Fruit fly (Drosophila melanogaster) whole organism, larva: ENCODE measurements around the gene CG32640.
"Not testable (repeated sequence)": the region's sequence is repeated elsewhere in the genome, so short reads cannot be mapped to it uniquely, and the experiment has no call there.

Experiments
- noc ChIP-seq: fragments of 200-800 bp; sonication (Bioruptor generic); optimal IDR thresholded peaks from 3 replicates; lab custom pipeline; 2019; ENCODE audit warnings: missing biosample characterization, mild to moderate bottlenecking, missing genetic modification characterization, moderate library complexity

Gene CG32640

dm6 chrX:13177720-13178119 is at the start of gene CG32640:
Gene CG32640 (plus strand): TSS chrX:13178005.
- not testable (repeated sequence) for TF ChIP-seq noc

- TF ChIP-seq noc, result no peak
Measured at dm6 chrX:13128750-13129152, 49.1 kb upstream of the CG32640 start, which contains the start of the genes CG32638, CG15717 and MFS10. Gene CG32638 (minus strand): TSS chrX:13128794. Gene CG15717 (plus strand): TSS chrX:13128952. Gene MFS10 (plus strand): TSS chrX:13129018.

DNA sequence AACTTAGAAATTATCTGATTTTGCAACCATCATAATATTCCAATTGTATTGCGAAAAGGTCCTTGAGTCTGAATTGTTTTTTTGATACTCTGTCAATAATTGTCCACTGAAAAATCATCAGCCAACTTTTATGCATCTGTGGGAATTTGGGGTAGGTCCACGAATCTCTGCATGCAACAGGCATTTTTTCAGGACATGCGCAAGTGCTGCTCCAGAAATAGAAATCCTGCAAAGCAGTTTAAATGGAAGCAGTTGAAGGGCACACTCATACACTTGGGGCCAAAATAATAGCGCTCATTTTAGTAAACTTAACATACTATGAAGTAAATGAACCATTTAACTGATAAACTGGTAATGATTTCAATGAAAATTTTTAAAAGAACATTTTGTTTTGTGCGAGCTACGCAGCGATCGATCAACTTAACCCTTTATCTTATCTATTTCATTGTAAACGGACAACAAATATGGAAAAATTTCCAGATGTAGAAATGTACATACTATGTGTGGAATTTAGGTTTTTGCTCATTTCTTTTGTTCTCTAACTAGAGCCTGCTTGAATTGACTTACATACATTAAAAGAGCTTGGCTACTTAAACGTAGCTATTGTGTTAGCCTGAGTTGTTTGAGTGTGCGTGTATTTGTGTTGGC is 47.5 kb upstream of the CG32640 start:
- TF ChIP-seq noc, result peak; percentile 63

dm6 chrX:13131063-13131773 is 46.6 kb upstream of the CG32640 start:
- TF ChIP-seq noc, result peak; percentile 99

DNA sequence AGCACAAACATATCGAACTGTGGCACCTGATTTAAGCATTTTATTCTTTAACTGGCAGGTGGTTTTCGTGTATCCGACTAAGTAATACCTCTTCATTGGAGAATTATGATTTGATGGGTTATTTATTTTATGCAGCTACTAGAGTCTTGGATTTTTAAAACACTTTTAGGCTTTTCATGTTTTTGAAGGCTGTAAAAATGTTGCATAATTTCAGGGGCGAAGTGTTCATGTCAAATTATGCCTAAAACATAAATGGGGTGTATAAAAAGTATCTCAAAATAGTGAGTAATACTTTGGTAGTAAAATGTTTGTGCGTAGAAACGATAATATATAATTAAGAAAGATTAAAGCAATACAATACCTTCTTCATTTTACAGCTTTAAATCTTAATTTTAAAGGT is 43.0 kb upstream of the CG32640 start:
- no peak for TF ChIP-seq noc

dm6 chrX:13135702-13136101 is 42.1 kb upstream of the CG32640 start:
- peak; percentile 13 for TF ChIP-seq noc

DNA sequence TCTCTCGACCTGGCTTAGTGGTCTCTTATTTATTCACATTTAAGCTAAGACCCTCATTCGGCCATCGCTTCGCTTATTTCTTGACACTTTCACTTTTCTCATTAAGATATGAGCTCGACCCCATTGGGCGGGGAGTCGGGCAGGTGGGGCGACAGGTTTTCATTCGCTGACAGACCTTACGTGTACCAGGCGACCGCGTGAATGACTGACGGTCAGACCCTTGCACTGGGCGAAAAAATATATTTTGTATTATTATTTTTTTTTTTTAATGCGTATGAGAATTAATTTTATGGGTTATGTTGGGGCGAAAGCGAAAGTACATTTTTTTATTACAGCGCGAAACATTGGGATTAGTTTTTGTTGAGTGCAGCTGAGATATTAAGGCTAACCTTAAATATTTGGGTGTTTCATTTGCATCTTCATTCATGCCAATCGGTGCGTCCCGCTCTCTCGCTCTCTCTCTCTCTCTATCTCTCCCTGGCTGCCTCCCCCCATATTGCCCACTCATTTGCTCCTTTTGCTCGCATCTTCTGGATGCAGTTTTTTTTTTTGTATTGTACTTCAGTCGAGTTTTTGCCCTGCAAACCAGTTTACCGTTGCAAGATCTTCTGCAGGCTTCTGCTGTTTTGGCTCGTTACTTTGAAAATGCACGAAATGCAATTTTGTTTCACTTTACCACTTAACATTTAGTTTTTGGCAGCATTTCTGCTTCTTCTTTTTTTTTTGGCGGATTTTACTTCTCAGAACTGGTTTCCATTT is 40.7 kb upstream of the CG32640 start:
- no peak for TF ChIP-seq noc

- no peak for TF ChIP-seq noc
Measured at dm6 chrX:13138887-13139286, 38.9 kb upstream of the CG32640 start, which contains the start of gene CG32645. Gene CG32645 (plus strand): TSS chrX:13139199.

DNA sequence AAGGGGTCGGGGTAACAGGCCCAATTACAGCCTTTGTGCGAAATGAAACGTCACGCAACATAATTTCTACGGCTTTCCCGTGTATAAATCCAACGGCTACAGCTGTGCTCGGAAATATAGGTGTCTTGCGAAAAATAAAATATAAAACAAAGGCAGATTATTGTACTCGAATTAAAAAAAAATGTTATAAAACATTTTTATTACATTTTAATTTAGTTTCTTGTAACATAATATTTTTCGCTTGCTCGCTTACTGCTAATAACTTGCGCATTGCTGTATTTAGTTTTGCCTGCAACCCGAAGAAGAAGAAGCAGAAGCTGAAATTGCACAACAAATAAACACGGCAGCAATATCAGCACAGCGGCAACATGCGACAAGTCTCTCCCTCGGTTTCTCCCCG is 34.7 kb upstream of the CG32640 start:
- no peak for TF ChIP-seq noc

- TF ChIP-seq noc, result no peak
Measured at dm6 chrX:13145858-13146257, 31.9 kb upstream of the CG32640 start.

- TF ChIP-seq noc, result no peak
Measured at dm6 chrX:13149083-13149482, 28.7 kb upstream of the CG32640 start.

DNA sequence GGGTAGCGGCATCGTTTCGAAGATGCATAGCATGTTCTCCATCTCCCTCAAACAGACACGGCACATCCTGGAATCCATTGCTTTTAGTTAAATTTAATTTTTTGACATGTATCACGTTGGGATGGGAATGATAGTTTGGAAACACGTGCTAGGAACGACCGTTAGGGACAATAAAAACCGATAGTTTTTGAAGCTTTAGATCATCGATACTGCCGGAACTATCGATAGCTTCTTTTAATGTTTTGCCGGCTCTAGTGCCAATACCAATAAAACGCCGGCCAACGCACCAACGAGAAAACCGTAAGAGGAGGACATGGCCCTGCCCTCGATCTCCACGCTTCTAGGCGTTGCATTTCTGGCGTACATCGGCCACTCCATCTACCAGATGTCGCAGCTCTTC is 23.0 kb upstream of the CG32640 start, which contains the start of the genes CG4318 and CG4332:
TSS of gene CG4318 (minus strand) at position 142 of the 400 bp plus-strand sequence.
TSS of gene CG4332 (plus strand) at position 256 of the 400 bp plus-strand sequence.
- TF ChIP-seq noc, result no peak

DNA sequence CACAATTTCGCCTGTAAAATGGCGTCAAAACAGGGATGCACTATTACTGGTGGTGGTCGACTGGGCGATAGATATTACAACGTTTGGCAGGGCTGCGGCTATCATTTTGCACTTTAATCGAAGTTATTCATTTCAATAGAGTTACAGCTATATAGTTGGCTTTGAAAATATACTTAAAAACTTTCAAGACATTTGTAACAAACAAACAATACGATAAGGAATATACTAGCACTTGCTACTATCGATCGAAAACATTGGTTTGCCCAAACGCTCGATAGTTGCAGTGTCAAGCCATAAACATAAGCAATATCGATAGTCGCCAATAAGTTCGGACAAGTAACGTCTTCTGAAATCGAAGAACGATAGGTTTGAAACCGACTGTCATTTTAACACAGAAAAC is 18.3 kb upstream of the CG32640 start, which contains the start of the genes Bap60 and CG12096:
TSS of gene Bap60 (minus strand) at position 28 of the 400 bp plus-strand sequence.
TSS of gene CG12096 (plus strand) at position 124 of the 400 bp plus-strand sequence.
- peak; percentile 75 for TF ChIP-seq noc

- no peak for TF ChIP-seq noc
Measured at dm6 chrX:13172865-13173264, 4.9 kb upstream of the CG32640 start.

DNA sequence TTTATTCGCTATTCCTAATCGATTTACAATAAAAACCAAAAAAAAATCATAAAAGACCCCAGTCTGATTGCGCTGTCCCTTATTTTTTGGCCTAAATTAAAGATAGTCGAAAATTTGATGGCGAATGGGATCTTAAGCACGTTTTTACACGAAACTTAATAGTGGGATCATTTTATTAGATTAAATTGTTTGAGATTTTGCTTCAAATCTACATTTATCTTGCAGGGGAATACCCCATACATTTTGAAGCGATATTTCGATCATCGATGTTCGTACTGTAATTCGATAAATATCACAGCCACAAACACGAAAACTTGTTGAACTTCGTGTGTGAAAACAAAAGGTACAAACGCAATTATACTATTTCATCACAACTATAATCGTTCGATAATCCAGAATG is 6.4 kb downstream of the CG32640 start, which contains the start of gene CG32641:
TSS of gene CG32641 (plus strand) at position 301 of the 400 bp plus-strand sequence.
- TF ChIP-seq noc, result not testable (repeated sequence)

DNA sequence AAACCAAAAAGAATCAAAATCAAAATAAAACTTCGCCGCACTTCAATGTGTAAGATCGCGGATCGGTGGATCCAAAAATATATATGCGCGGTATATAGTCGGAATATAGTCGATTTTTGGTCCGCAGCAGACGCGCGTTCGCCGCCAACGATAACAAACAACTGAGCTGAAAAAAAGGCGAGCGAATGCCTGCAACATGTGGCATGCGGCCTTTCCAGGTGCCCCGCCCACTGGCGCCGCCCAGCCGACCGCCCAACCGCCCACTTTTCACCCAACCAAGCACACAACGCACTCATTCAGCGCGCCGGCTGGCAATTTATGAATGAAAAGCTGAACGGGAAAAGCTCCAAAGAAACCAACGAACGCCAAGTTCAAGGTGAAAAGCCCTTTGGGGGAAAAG is 11.2 kb downstream of the CG32640 start, which contains the start of gene Lgr4:
TSS of gene Lgr4 (minus strand) at position 133 of the 400 bp plus-strand sequence.
- no peak for TF ChIP-seq noc

- no peak for TF ChIP-seq noc
Measured at dm6 chrX:13191783-13192182, 14.0 kb downstream of the CG32640 start, which contains the start of gene CG12723. Gene CG12723 (minus strand): TSS chrX:13191883.
